Worm (Caenorhabditis elegans): ENCODE results near the gene K02E10.7.
A peak's percentile ranks its signal among the peaks of the same experiment; 100 is the strongest.

K02E10.7 gene

ce11 chrX:2544645-2545044 is 36.3 kb upstream of the K02E10.7 start:
- TF ChIP-seq hrde-1 (tag; optimal IDR thresholded peaks at IDR 0.05; ENCODE audit: borderline replicate concordance) = no peak
- TF ChIP-seq let-607 (tag; optimal IDR thresholded peaks at IDR 0.05) = peak in 1 of 2 experiments; percentile 7
- TF ChIP-seq dox-1 (GFP tag; IDR thresholded peaks at IDR 0.05) = 0 out of 2 replicates have a peak, but pooled peaks have one; percentile 38
- no peak for TF ChIP-seq B0019.2 (GFP tag; conservative IDR thresholded peaks at IDR 0.05)
- TF ChIP-seq nhr-80 (tag; optimal IDR thresholded peaks at IDR 0.05) = peak; percentile 75

- peak; percentile 93 for TF ChIP-seq nhr-80 (tag; optimal IDR thresholded peaks at IDR 0.05)
- TF ChIP-seq tbp1 (GFP tag; optimal IDR thresholded peaks at IDR 0.05) = peak; percentile 2
- TF ChIP-seq ets-4 (GFP tag; optimal IDR thresholded peaks at IDR 0.05) = peak; percentile 82
- TF ChIP-seq cebp-1 (GFP tag; IDR thresholded peaks at IDR 0.05) = no peak
- peak; percentile 24 for TF ChIP-seq cebp-1 (tag; optimal IDR thresholded peaks at IDR 0.05)
- TF ChIP-seq Y95B8A.8 (GFP tag; IDR thresholded peaks at IDR 0.05) = 0 out of 2 replicates have a peak, but pooled peaks have one; percentile 23
- peak; percentile 15 for TF ChIP-seq nhr-90 (tag; optimal IDR thresholded peaks at IDR 0.05)
- no peak for TF ChIP-seq ztf-3 (GFP tag; optimal IDR thresholded peaks at IDR 0.05)
- peak; percentile 64 for TF ChIP-seq dox-1 (GFP tag; IDR thresholded peaks at IDR 0.05)
- no peak for TF ChIP-seq attf-5 (GFP tag; optimal IDR thresholded peaks at IDR 0.05)
These were observed 35.0 kb upstream of the K02E10.7 start for ce11 chrX:2543353-2543752.

DNA sequence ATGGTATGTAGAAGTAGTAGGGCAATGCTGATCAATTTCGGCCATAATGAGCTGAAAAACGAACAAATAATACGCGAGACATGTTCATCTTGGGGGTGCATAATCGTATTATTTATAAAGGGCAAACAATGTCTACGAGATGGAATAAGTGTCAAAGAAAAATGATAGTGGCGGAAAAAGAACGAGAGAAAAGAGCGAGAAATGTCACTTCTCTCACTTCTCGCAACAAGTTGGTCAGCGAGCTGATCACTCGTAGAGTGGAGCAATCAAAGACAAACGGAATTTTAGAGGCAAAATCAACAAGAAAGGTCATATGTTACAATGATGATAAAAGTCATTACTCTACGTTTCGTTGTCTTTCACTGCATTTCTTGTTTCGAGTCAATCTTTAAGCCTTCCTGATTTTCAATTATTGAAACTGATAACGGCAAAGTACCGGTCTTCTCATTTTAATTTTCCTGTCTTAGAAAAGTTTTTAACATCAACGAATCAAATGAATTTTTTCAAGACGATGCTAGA is 32.7 kb upstream of the K02E10.7 start, which contains the start of gene F52H2.3:
Gene F52H2.3, minus strand, starts transcription at position 51 of the 519 bp plus-strand sequence.
- TF ChIP-seq atf-7 (tag; optimal IDR thresholded peaks at IDR 0.05) (peak; percentile 17), cebp-1 (GFP tag; IDR thresholded peaks at IDR 0.05) (no peak), cebp-1 (tag; optimal IDR thresholded peaks at IDR 0.05) (peak; percentile 16), nfyb-1 (GFP tag; IDR thresholded peaks at IDR 0.05) (0 out of 2 replicates have a peak, but pooled peaks have one; percentile 46), nhr-80 (tag; optimal IDR thresholded peaks at IDR 0.05) (peak; percentile 87), tbp1 (GFP tag; optimal IDR thresholded peaks at IDR 0.05) (no peak), unc-130 (GFP tag; optimal IDR thresholded peaks at IDR 0.05) (no peak)

DNA sequence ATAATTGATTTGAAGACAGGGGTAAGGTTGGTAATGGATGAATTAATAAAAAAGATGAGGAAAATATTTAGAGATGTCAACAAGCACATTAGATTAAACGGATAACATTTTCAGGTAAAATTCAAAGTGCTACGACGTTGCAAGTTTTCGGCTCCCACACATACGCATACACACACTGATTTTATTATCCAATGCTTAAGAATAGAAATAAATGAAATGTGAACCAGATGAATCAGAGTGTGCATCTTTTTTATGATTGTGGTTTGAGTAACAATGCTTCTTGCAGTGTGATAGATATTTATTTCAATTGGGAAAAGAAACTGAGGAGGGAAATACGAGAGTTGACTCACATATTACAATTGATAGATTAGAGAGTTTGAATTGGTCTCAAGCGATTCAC is 30.4 kb upstream of the K02E10.7 start:
- no peak for TF ChIP-seq madf-10 (tag; optimal IDR thresholded peaks at IDR 0.05)
- no peak for TF ChIP-seq die-1 (tag; optimal IDR thresholded peaks at IDR 0.05)
- TF ChIP-seq fkh-3 (tag; optimal IDR thresholded peaks at IDR 0.05) = no peak
- no peak for TF ChIP-seq ztf-6 (GFP tag; IDR thresholded peaks at IDR 0.05)
- no peak for TF ChIP-seq T26A5.8 (tag; optimal IDR thresholded peaks at IDR 0.05)
- no peak for TF ChIP-seq ztf-22 (GFP tag; optimal IDR thresholded peaks at IDR 0.05)
- no peak for TF ChIP-seq lin-35 (GFP tag; optimal IDR thresholded peaks at IDR 0.05)
- no peak for TF ChIP-seq nfyb-1 (GFP tag; IDR thresholded peaks at IDR 0.05)
- no peak for TF ChIP-seq athp-1 (tag; optimal IDR thresholded peaks at IDR 0.05)
- TF ChIP-seq dpff-1 (tag; optimal IDR thresholded peaks at IDR 0.05) = no peak
- TF ChIP-seq lin-26 (GFP tag; IDR thresholded peaks at IDR 0.05) = no peak
- TF ChIP-seq snpc-3.4 (tag; optimal IDR thresholded peaks at IDR 0.05) = no peak
- no peak for TF ChIP-seq sea-2 (GFP tag; IDR thresholded peaks at IDR 0.05)

- TF ChIP-seq rcor-1 (GFP tag; IDR thresholded peaks at IDR 0.05) (no peak), lin-26 (GFP tag; IDR thresholded peaks at IDR 0.05) (no peak), ceh-58 (GFP tag; IDR thresholded peaks at IDR 0.05) (no peak), attf-5 (GFP tag; optimal IDR thresholded peaks at IDR 0.05) (no peak), ZK185.1 (tag; optimal IDR thresholded peaks at IDR 0.05; ENCODE audit: poor library complexity, severe bottlenecking) (no peak), cebp-1 (GFP tag; IDR thresholded peaks at IDR 0.05) (no peak), cebp-1 (tag; optimal IDR thresholded peaks at IDR 0.05) (peak; percentile 59), F57A8.1 (GFP tag; optimal IDR thresholded peaks at IDR 0.05) (no peak), dox-1 (GFP tag; IDR thresholded peaks at IDR 0.05) (0 out of 2 replicates have a peak, but pooled peaks have one; percentile 67), atf-7 (tag; optimal IDR thresholded peaks at IDR 0.05) (peak; percentile 17), F52B5.7 (tag; optimal IDR thresholded peaks at IDR 0.05) (no peak), aptf-2 (GFP tag; conservative IDR thresholded peaks at IDR 0.05) (no peak), chd-7 (tag; optimal IDR thresholded peaks at IDR 0.05) (peak; percentile 56), F23B12.7 (tag; optimal IDR thresholded peaks at IDR 0.05; ENCODE audit: insufficient read depth) (no peak), lsl-1 (GFP tag; optimal IDR thresholded peaks at IDR 0.05) (no peak), Y95B8A.8 (GFP tag; IDR thresholded peaks at IDR 0.05) (no peak), F49E8.2 (tag; optimal IDR thresholded peaks at IDR 0.05; ENCODE audit: insufficient read depth) (no peak), hrde-1 (tag; optimal IDR thresholded peaks at IDR 0.05; ENCODE audit: borderline replicate concordance) (no peak)
These were observed 28.0 kb upstream of the K02E10.7 start for ce11 chrX:2536246-2536772.
